Worm (Caenorhabditis elegans) whole organism, early embryonic: Measurements from ENCODE around the gene sri-27.

Experiments
- B0310.2 ChIP-seq: sonication (generic microtip); optimal IDR thresholded peaks from 2 replicates; lab custom pipeline; 2016; ENCODE audit warnings: mild to moderate bottlenecking, missing genetic modification characterization, missing compliant biosample characterization
- F13C5.2 ChIP-seq: sonication (generic microtip); optimal IDR thresholded peaks from 2 replicates; lab custom pipeline; 2017; ENCODE audit warnings: mild to moderate bottlenecking, missing genetic modification characterization, inconsistent platforms, missing compliant biosample characterization
- aly-1 ChIP-seq: sonication (generic microtip); optimal IDR thresholded peaks from 2 replicates; lab custom pipeline; 2016; ENCODE audit warnings: missing genetic modification characterization, missing compliant biosample characterization
- ama-1 ChIP-seq: fragments of 150-350 bp; optimal IDR thresholded peaks from 2 replicates; lab custom pipeline; 2014
- ceh-13 ChIP-seq: fragments of 200-800 bp; sonication (Bioruptor generic); optimal IDR thresholded peaks from 2 replicates; lab custom pipeline; 2018; ENCODE audit warnings: mild to moderate bottlenecking, missing genetic modification characterization, missing compliant biosample characterization
- ceh-36 ChIP-seq: sonication (generic microtip); optimal IDR thresholded peaks from 2 replicates; lab custom pipeline; 2016; ENCODE audit warnings: missing genetic modification characterization, inconsistent platforms, missing compliant biosample characterization
- ets-7 ChIP-seq: sonication (generic microtip); optimal IDR thresholded peaks from 2 replicates; lab custom pipeline; 2016; ENCODE audit warnings: missing genotype, missing genetic modification characterization, missing compliant biosample characterization
- flt-1 ChIP-seq: fragments of 200-800 bp; sonication (Bioruptor generic); IDR thresholded peaks from 2 replicates; pipeline ENCODE4 v1.3.6; 2022; ENCODE audit warnings: missing genetic modification characterization, missing compliant biosample characterization
- hmbx-1 ChIP-seq: sonication (generic microtip); optimal IDR thresholded peaks from 2 replicates; lab custom pipeline; 2016; ENCODE audit warnings: mild to moderate bottlenecking, missing genetic modification characterization, missing compliant biosample characterization
- hmg-4 ChIP-seq: fragments of 200-800 bp; sonication (Bioruptor generic); optimal IDR thresholded peaks from 2 replicates; lab custom pipeline; 2018; ENCODE audit warnings: mild to moderate bottlenecking, missing genetic modification characterization, missing compliant biosample characterization
- hnd-1 ChIP-seq: sonication (generic microtip); optimal IDR thresholded peaks from 2 replicates; lab custom pipeline; 2016; ENCODE audit warnings: missing genetic modification characterization, missing compliant biosample characterization
- pes-1 ChIP-seq: fragments of 200-800 bp; sonication (Bioruptor generic); IDR thresholded peaks from 2 replicates; pipeline ENCODE4 v1.3.6; 2022; ENCODE audit warnings: missing genetic modification reagents, missing genetic modification characterization, missing compliant biosample characterization
- scrt-1 ChIP-seq: fragments of 200-800 bp; sonication (Bioruptor generic); IDR thresholded peaks from 2 replicates; pipeline ENCODE4 v1.3.6; 2022; ENCODE audit warnings: missing genetic modification characterization, missing compliant biosample characterization
- sea-1 ChIP-seq: fragments of 200-800 bp; sonication (Bioruptor generic); conservative IDR thresholded peaks from 2 replicates; pipeline ENCODE4 v1.3.6; 2022; ENCODE audit warnings: missing genetic modification characterization, missing compliant biosample characterization
- tbx-11 ChIP-seq: fragments of 200-800 bp; sonication (Bioruptor generic); IDR thresholded peaks from 2 replicates; pipeline ENCODE4 v1.3.6; 2022; ENCODE audit warnings: missing genetic modification characterization, missing compliant biosample characterization
- tbx-37 ChIP-seq: fragments of 200-800 bp; sonication (Bioruptor generic); conservative IDR thresholded peaks from 2 replicates; pipeline ENCODE4 v1.3.6; 2022; ENCODE audit warnings: missing genetic modification reagents, missing genetic modification characterization, missing compliant biosample characterization
- tra-4 ChIP-seq: sonication (generic microtip); optimal IDR thresholded peaks from 2 replicates; lab custom pipeline; 2017; ENCODE audit warnings: missing genetic modification characterization, missing compliant biosample characterization

sri-27 gene

ce11 chrV:1699228-1699795 lies 26.1 kb upstream of the sri-27 start:
- TF ChIP-seq tbx-37 (GFP tag; lab: Robert Waterston, UW) (no peak), aly-1 (tag; lab: Kevin White, UChicago) (no peak), ceh-13 (no peak), hmg-4 (no peak), B0310.2 (no peak), F13C5.2 (tag; lab: Kevin White, UChicago) (no peak), tbx-11 (no peak), ama-1 (lab: Kevin White, UChicago) (no peak), hmbx-1 (tag; lab: Kevin White, UChicago) (no peak), ets-7 (tag; lab: Kevin White, UChicago) (no peak), pes-1 (GFP tag; lab: Robert Waterston, UW) (no peak), hnd-1 (tag; lab: Kevin White, UChicago) (no peak), sea-1 (no peak), tra-4 (no peak), flt-1 (GFP tag; lab: Robert Waterston, UW) (no peak), scrt-1 (GFP tag; lab: Robert Waterston, UW) (no peak), ceh-36 (tag; lab: Kevin White, UChicago) (no peak)

- TF ChIP-seq ceh-36 (tag; lab: Kevin White, UChicago), result no peak
- TF ChIP-seq hnd-1 (tag; lab: Kevin White, UChicago), result no peak
- no peak for TF ChIP-seq tra-4
- TF ChIP-seq tbx-37 (GFP tag; lab: Robert Waterston, UW), result no peak
- no peak for TF ChIP-seq hmbx-1 (tag; lab: Kevin White, UChicago)
- no peak for TF ChIP-seq B0310.2
- no peak for TF ChIP-seq ama-1 (lab: Kevin White, UChicago)
- TF ChIP-seq flt-1 (GFP tag; lab: Robert Waterston, UW), result no peak
- no peak for TF ChIP-seq pes-1 (GFP tag; lab: Robert Waterston, UW)
- no peak for TF ChIP-seq scrt-1 (GFP tag; lab: Robert Waterston, UW)
- TF ChIP-seq tbx-11, result no peak
- TF ChIP-seq F13C5.2 (tag; lab: Kevin White, UChicago), result no peak
- TF ChIP-seq hmg-4, result no peak
Measured at ce11 chrV:1701584-1702101, 23.8 kb upstream of the sri-27 start, which contains the start of gene srw-90. Gene srw-90, plus strand, starts transcription at chrV:1702051.

ce11 chrV:1708441-1708840 lies 17.0 kb upstream of the sri-27 start, which contains the start of gene srw-99:
Gene srw-99, plus strand, starts transcription at chrV:1708741.
- TF ChIP-seq scrt-1 (GFP tag; lab: Robert Waterston, UW) (no peak), ceh-13 (no peak), hnd-1 (tag; lab: Kevin White, UChicago) (no peak), ama-1 (lab: Kevin White, UChicago) (no peak), hmbx-1 (tag; lab: Kevin White, UChicago) (no peak), ceh-36 (tag; lab: Kevin White, UChicago) (no peak), tra-4 (no peak), F13C5.2 (tag; lab: Kevin White, UChicago) (no peak)

- TF ChIP-seq tbx-11, result no peak
Measured at ce11 chrV:1710909-1711308, 14.5 kb upstream of the sri-27 start, which contains the start of gene srw-100. Gene srw-100, plus strand, starts transcription at chrV:1711209.

ce11 chrV:1713761-1714160 lies 11.7 kb upstream of the sri-27 start:
- TF ChIP-seq sea-1 (peak; percentile 88), scrt-1 (GFP tag; lab: Robert Waterston, UW) (peak; percentile 68), tbx-11 (peak; percentile 71; the same call in 1 of the 2 replicates)

- TF ChIP-seq hnd-1 (tag; lab: Kevin White, UChicago), result no peak
Measured at ce11 chrV:1716892-1717291, 8.6 kb upstream of the sri-27 start, which contains the start of gene srw-103. Gene srw-103, plus strand, starts transcription at chrV:1717192.

- TF ChIP-seq ama-1 (lab: Kevin White, UChicago) (no peak), aly-1 (tag; lab: Kevin White, UChicago) (no peak), pes-1 (GFP tag; lab: Robert Waterston, UW) (no peak), hmbx-1 (tag; lab: Kevin White, UChicago) (no peak), tbx-11 (no peak), hmg-4 (no peak), tbx-37 (GFP tag; lab: Robert Waterston, UW) (no peak), ets-7 (tag; lab: Kevin White, UChicago) (no peak), tra-4 (no peak), ceh-13 (no peak), scrt-1 (GFP tag; lab: Robert Waterston, UW) (no peak), hnd-1 (tag; lab: Kevin White, UChicago) (no peak), F13C5.2 (tag; lab: Kevin White, UChicago) (no peak), flt-1 (GFP tag; lab: Robert Waterston, UW) (no peak), sea-1 (no peak), ceh-36 (tag; lab: Kevin White, UChicago) (no peak), B0310.2 (no peak)
Measured at ce11 chrV:1718232-1718631, 7.2 kb upstream of the sri-27 start.

- TF ChIP-seq hmbx-1 (tag; lab: Kevin White, UChicago) (no peak), scrt-1 (GFP tag; lab: Robert Waterston, UW) (no peak), ama-1 (lab: Kevin White, UChicago) (no peak), ets-7 (tag; lab: Kevin White, UChicago) (no peak), aly-1 (tag; lab: Kevin White, UChicago) (no peak), flt-1 (GFP tag; lab: Robert Waterston, UW) (no peak)
Measured at ce11 chrV:1719927-1720326, 5.5 kb upstream of the sri-27 start, which contains the start of gene srw-102. Gene srw-102, plus strand, starts transcription at chrV:1720227.
